Fruit fly (Drosophila melanogaster) whole organism, embryonic: ENCODE measurements around the gene CG43072.
A peak's percentile ranks its signal among the peaks of the same experiment; 100 is the strongest.

Experiments used
- BtbVII ChIP-seq: fragments of 200-800 bp; sonication (Bioruptor generic); optimal IDR thresholded peaks from 3 replicates; lab custom pipeline; 2017; ENCODE audit warnings: missing biosample characterization, mild to moderate bottlenecking, missing genetic modification characterization
- CG10462 ChIP-seq: fragments of 200-800 bp; sonication (Bioruptor generic); optimal IDR thresholded peaks from 2 replicates; lab custom pipeline; 2016; ENCODE audit warnings: missing biosample characterization, missing genetic modification characterization
- CG11456 ChIP-seq: fragments of 200-800 bp; sonication (Bioruptor generic); IDR thresholded peaks from 3 replicates; pipeline ENCODE4 v1.3.6; 2022; ENCODE audit warnings: missing biosample characterization, missing genetic modification characterization
- CG1233 ChIP-seq: fragments of 200-800 bp; sonication (Bioruptor generic); optimal IDR thresholded peaks from 4 replicates; lab custom pipeline; 2018; ENCODE audit warnings: missing biosample characterization, mild to moderate bottlenecking, missing genetic modification characterization
- CG13296 ChIP-seq: fragments of 200-800 bp; sonication (Bioruptor generic); optimal IDR thresholded peaks from 3 replicates; lab custom pipeline; 2018; ENCODE audit warnings: missing biosample characterization, mild to moderate bottlenecking, missing genetic modification characterization
- CG13894 ChIP-seq: fragments of 200-800 bp; sonication (Bioruptor generic); optimal IDR thresholded peaks from 3 replicates; lab custom pipeline; 2018; ENCODE audit warnings: missing biosample characterization, mild to moderate bottlenecking, missing genetic modification characterization, moderate library complexity
- CG14014 ChIP-seq: fragments of 200-800 bp; sonication (Bioruptor generic); IDR thresholded peaks from 2 replicates; pipeline ENCODE4 v1.3.6; 2022; ENCODE audit warnings: missing biosample characterization, missing genetic modification characterization
- CG14667 ChIP-seq: fragments of 200-800 bp; sonication (Bioruptor generic); IDR thresholded peaks from 2 replicates; pipeline ENCODE4 v1.3.6; 2022; ENCODE audit warnings: missing biosample characterization, missing genetic modification characterization
- CG15514 ChIP-seq: fragments of 200-800 bp; sonication (Bioruptor generic); optimal IDR thresholded peaks from 3 replicates; lab custom pipeline; 2017; ENCODE audit warnings: missing biosample characterization, missing genetic modification characterization, mild to moderate bottlenecking, moderate library complexity, missing genetic modification reagents
- CG15601 ChIP-seq: fragments of 200-800 bp; sonication (Bioruptor generic); optimal IDR thresholded peaks from 3 replicates; lab custom pipeline; 2019; ENCODE audit warnings: missing biosample characterization, mild to moderate bottlenecking, missing genetic modification characterization, moderate library complexity
- CG17802 ChIP-seq: fragments of 200-800 bp; sonication (Bioruptor generic); optimal IDR thresholded peaks from 2 replicates; lab custom pipeline; 2018; ENCODE audit warnings: missing biosample characterization, mild to moderate bottlenecking, missing genetic modification characterization, moderate library complexity
- CG18262 ChIP-seq: fragments of 200-800 bp; optimal IDR thresholded peaks from 3 replicates; lab custom pipeline; 2019; ENCODE audit warnings: missing biosample characterization, mild to moderate bottlenecking, missing genetic modification characterization, moderate library complexity
- CG2678 ChIP-seq: fragments of 200-800 bp; sonication (Bioruptor generic); optimal IDR thresholded peaks from 3 replicates; lab custom pipeline; 2019; ENCODE audit warnings: missing biosample characterization, mild to moderate bottlenecking, missing genetic modification characterization, moderate library complexity
- CG3838 ChIP-seq: fragments of 200-800 bp; sonication (Bioruptor generic); optimal IDR thresholded peaks from 3 replicates; lab custom pipeline; 2016; ENCODE audit warnings: missing biosample characterization, missing genetic modification characterization
- CG3847 ChIP-seq: fragments of 200-800 bp; sonication (Bioruptor generic); IDR thresholded peaks from 2 replicates; pipeline ENCODE4 v1.3.6; 2022; ENCODE audit warnings: missing biosample characterization, missing genetic modification characterization
- CG4617 ChIP-seq: fragments of 200-800 bp; sonication (Bioruptor generic); optimal IDR thresholded peaks from 3 replicates; lab custom pipeline; 2016; ENCODE audit warnings: missing biosample characterization, missing genetic modification characterization, borderline replicate concordance
- CG4707 ChIP-seq: fragments of 200-800 bp; sonication (Bioruptor generic); optimal IDR thresholded peaks from 2 replicates; lab custom pipeline; 2018; ENCODE audit warnings: missing biosample characterization, mild to moderate bottlenecking, missing genetic modification characterization, moderate library complexity
- CG7839 ChIP-seq: fragments of 200-800 bp; sonication (Bioruptor generic); optimal IDR thresholded peaks from 3 replicates; lab custom pipeline; 2018; ENCODE audit warnings: missing biosample characterization, mild to moderate bottlenecking, missing genetic modification characterization, moderate library complexity
- CG8089 ChIP-seq: fragments of 200-800 bp; sonication (Bioruptor generic); optimal IDR thresholded peaks from 3 replicates; lab custom pipeline; 2016; ENCODE audit warnings: missing biosample characterization, missing genetic modification characterization
- CG8388 ChIP-seq: fragments of 200-800 bp; sonication (Bioruptor generic); optimal IDR thresholded peaks from 2 replicates; lab custom pipeline; 2019; ENCODE audit warnings: missing biosample characterization, mild to moderate bottlenecking, missing genetic modification characterization, moderate library complexity
- CoRest ChIP-seq: fragments of 200-800 bp; sonication (Bioruptor generic); optimal IDR thresholded peaks from 3 replicates; lab custom pipeline; 2018; ENCODE audit warnings: missing biosample characterization, mild to moderate bottlenecking, missing genetic modification characterization, moderate library complexity
- Dek ChIP-seq: fragments of 200-800 bp; sonication (Bioruptor generic); optimal IDR thresholded peaks from 3 replicates; lab custom pipeline; 2019; ENCODE audit warnings: missing biosample characterization, mild to moderate bottlenecking, missing genetic modification characterization, moderate library complexity
- Doc2 ChIP-seq: fragments of 200-800 bp; sonication (Bioruptor generic); IDR thresholded peaks from 2 replicates; pipeline ENCODE4 v1.3.6; 2022; ENCODE audit warnings: missing biosample characterization, missing genetic modification characterization
- Gug ChIP-seq: fragments of 200-800 bp; sonication (Bioruptor generic); IDR thresholded peaks from 4 replicates; pipeline ENCODE4 v1.3.6; 2022; ENCODE audit warnings: missing biosample characterization, missing genetic modification characterization
- H15 ChIP-seq: fragments of 200-800 bp; sonication (Bioruptor generic); IDR thresholded peaks from 3 replicates; pipeline ENCODE4 v1.3.6; 2022; ENCODE audit warnings: missing biosample characterization, missing genetic modification characterization
- H2.0 ChIP-seq: fragments of 200-800 bp; sonication (Bioruptor generic); IDR thresholded peaks from 2 replicates; pipeline ENCODE4 v1.3.6; 2022; ENCODE audit warnings: missing biosample characterization, missing genetic modification characterization
- Jarid2 ChIP-seq: fragments of 200-800 bp; sonication (Bioruptor generic); optimal IDR thresholded peaks from 3 replicates; lab custom pipeline; 2017; ENCODE audit warnings: mild to moderate bottlenecking, missing biosample characterization, missing genetic modification reagents, missing genetic modification characterization
- MTF-1 ChIP-seq: fragments of 200-800 bp; sonication (Bioruptor generic); optimal IDR thresholded peaks from 2 replicates; lab custom pipeline; 2018; ENCODE audit warnings: missing biosample characterization, mild to moderate bottlenecking, missing genetic modification characterization, borderline replicate concordance
- Mrtf ChIP-seq: fragments of 200-800 bp; sonication (Bioruptor generic); IDR thresholded peaks from 3 replicates; pipeline ENCODE4 v1.3.6; 2022; ENCODE audit warnings: missing biosample characterization, missing genetic modification characterization
- Pdp1 ChIP-seq, 2 experiments: fragments of 200-800 bp; sonication (Bioruptor generic); optimal IDR thresholded peaks; 3 replicates each; lab custom pipeline; 2016; ENCODE audit warnings: missing biosample characterization in 2 of 2, missing genetic modification characterization in 2 of 2, mild to moderate bottlenecking in 1 of 2, moderate library complexity in 1 of 2
- Ravus ChIP-seq: fragments of 200-800 bp; sonication (Bioruptor generic); IDR thresholded peaks from 2 replicates; pipeline ENCODE4 v1.3.6; 2022; ENCODE audit warnings: missing biosample characterization, missing genetic modification characterization
- Tbp ChIP-seq: fragments of >200 bp; optimal IDR thresholded peaks from 2 replicates; lab custom pipeline; 2018; ENCODE audit warnings: missing biosample characterization, missing genetic modification characterization
- Usf ChIP-seq: fragments of 200-800 bp; sonication (Bioruptor generic); optimal IDR thresholded peaks from 2 replicates; lab custom pipeline; 2017; ENCODE audit warnings: missing genotype, missing biosample characterization, missing genetic modification characterization
- Xbp1 ChIP-seq: fragments of 200-800 bp; sonication (Bioruptor generic); optimal IDR thresholded peaks from 3 replicates; lab custom pipeline; 2016; ENCODE audit warnings: missing biosample characterization, mild to moderate bottlenecking, missing genetic modification characterization
- bowl ChIP-seq: fragments of 200-800 bp; sonication (Bioruptor generic); IDR thresholded peaks from 2 replicates; pipeline ENCODE4 v1.3.6; 2022; ENCODE audit warnings: missing biosample characterization, missing genetic modification characterization
- chinmo ChIP-seq: fragments of 200-800 bp; sonication (Bioruptor generic); IDR thresholded peaks from 4 replicates; pipeline ENCODE4 v1.3.6; 2022; ENCODE audit warnings: missing biosample characterization, missing genetic modification characterization; ENCODE audit not compliant: partially characterized antibody
- crp ChIP-seq, 2 experiments: fragments of 200-800 bp; sonication (Bioruptor generic); optimal IDR thresholded peaks; 2 replicates in 1 of 2; 3 replicates in 1 of 2; lab custom pipeline; 2017; ENCODE audit warnings: missing biosample characterization in 2 of 2, missing genetic modification characterization in 2 of 2, mild to moderate bottlenecking in 1 of 2, moderate library complexity in 1 of 2
- dmrt99B ChIP-seq: fragments of 200-800 bp; sonication (Bioruptor generic); optimal IDR thresholded peaks from 2 replicates; lab custom pipeline; 2018; ENCODE audit warnings: missing biosample characterization, mild to moderate bottlenecking, missing genetic modification characterization, moderate library complexity
- dysf ChIP-seq: fragments of 200-800 bp; sonication (Bioruptor generic); IDR thresholded peaks from 3 replicates; pipeline ENCODE4 v1.3.6; 2022; ENCODE audit warnings: missing biosample characterization, missing genetic modification characterization
- emc ChIP-seq: fragments of 200-800 bp; sonication (Bioruptor generic); optimal IDR thresholded peaks from 2 replicates; lab custom pipeline; 2016; ENCODE audit warnings: missing biosample characterization, missing genetic modification characterization
- hkb ChIP-seq, 2 experiments: fragments of 200-800 bp in 1 of 2; fragments of >200 bp in 1 of 2; sonication (Bioruptor generic) in 1 of 2; IDR thresholded peaks in 1 of 2; optimal IDR thresholded peaks in 1 of 2; 2 replicates each; pipeline versions ENCODE4 v1.3.6 to Lab custom; 2017 to 2022; ENCODE audit warnings: missing biosample characterization in 1 of 2, missing genetic modification characterization in 1 of 2
- ind ChIP-seq: fragments of 200-800 bp; sonication (Bioruptor generic); optimal IDR thresholded peaks from 3 replicates; lab custom pipeline; 2016; ENCODE audit warnings: missing biosample characterization, missing genetic modification characterization
- kah ChIP-seq: fragments of 200-800 bp; sonication (Bioruptor generic); optimal IDR thresholded peaks from 2 replicates; lab custom pipeline; 2018; ENCODE audit warnings: missing biosample characterization, mild to moderate bottlenecking, missing genetic modification characterization
- nerfin-2 ChIP-seq: fragments of 200-800 bp; sonication (Bioruptor generic); IDR thresholded peaks from 2 replicates; pipeline ENCODE4 v1.3.6; 2022; ENCODE audit warnings: missing biosample characterization, missing genetic modification characterization; ENCODE audit not compliant: partially characterized antibody
- pnt ChIP-seq: fragments of 200-800 bp; sonication (Bioruptor generic); optimal IDR thresholded peaks from 3 replicates; lab custom pipeline; 2016; ENCODE audit warnings: missing biosample characterization, missing genetic modification characterization
- salm ChIP-seq: fragments of 200-800 bp; sonication (Bioruptor generic); optimal IDR thresholded peaks from 2 replicates; lab custom pipeline; 2018; ENCODE audit warnings: missing biosample characterization, mild to moderate bottlenecking, missing genetic modification characterization
- sens ChIP-seq: fragments of 200-800 bp; sonication (Bioruptor generic); peaks from one replicate; lab custom pipeline; 2016; ENCODE audit warnings: missing biosample characterization, missing genetic modification characterization
- tap ChIP-seq: fragments of 200-800 bp; optimal IDR thresholded peaks from 3 replicates; lab custom pipeline; 2019; ENCODE audit warnings: missing biosample characterization, mild to moderate bottlenecking, missing genetic modification characterization, moderate library complexity
- z ChIP-seq: fragments of 200-800 bp; sonication (Bioruptor generic); IDR thresholded peaks from 3 replicates; pipeline ENCODE4 v1.3.6; 2022; ENCODE audit warnings: missing biosample characterization, missing genetic modification characterization
- zen2 ChIP-seq: fragments of 200-800 bp; sonication (Bioruptor generic); IDR thresholded peaks from 3 replicates; pipeline ENCODE4 v1.3.6; 2022; ENCODE audit warnings: missing biosample characterization, missing genetic modification characterization; ENCODE audit not compliant: partially characterized antibody

CG43072 gene

dm6 chr3L:21055839-21056238 lies 9.8 kb upstream of the CG43072 start (continued):
- no peak for TF ChIP-seq hkb (optimal IDR thresholded peaks at IDR 0.05; lab: Kevin White, UChicago)
- 0 out of 2 replicates have a peak, but pooled peaks have one; percentile 37 for TF ChIP-seq hkb (GFP tag; IDR thresholded peaks at IDR 0.05; lab: Robert Waterston, UW)
- no peak for TF ChIP-seq Xbp1 (GFP tag; lab: Kevin White, UChicago)
- no peak for TF ChIP-seq z
- no peak for TF ChIP-seq ind (GFP tag; lab: Kevin White, UChicago)
- no peak for TF ChIP-seq CG4617 (GFP tag; lab: Kevin White, UChicago)
- TF ChIP-seq H2.0 (GFP tag; lab: Robert Waterston, UW), result peak; percentile 21; the same call in 1 of the 2 replicates
- no peak for TF ChIP-seq CG7839
- peak in 1 of 2 experiments; percentile 81 for TF ChIP-seq Pdp1 (GFP tag; optimal IDR thresholded peaks at IDR 0.05; lab: Kevin White, UChicago)
- TF ChIP-seq pnt (GFP tag; lab: Kevin White, UChicago), result no peak
- TF ChIP-seq dysf (GFP tag; lab: Robert Waterston, UW), result no peak
- TF ChIP-seq CG8388 (GFP tag; lab: Kevin White, UChicago), result no peak
- TF ChIP-seq Gug (GFP tag; lab: Robert Waterston, UW), result no peak
- TF ChIP-seq Mrtf (GFP tag; lab: Robert Waterston, UW), result no peak
- peak; percentile 71 for TF ChIP-seq CG13894 (tag; lab: Kevin White, UChicago)
- no peak for TF ChIP-seq CoRest (tag; lab: Kevin White, UChicago)
- TF ChIP-seq CG4707 (GFP tag; lab: Kevin White, UChicago), result peak; percentile 29
- TF ChIP-seq BtbVII (GFP tag; lab: Kevin White, UChicago), result no peak
- TF ChIP-seq MTF-1 (GFP tag; lab: Kevin White, UChicago), result peak; percentile 40
- TF ChIP-seq tap, result no peak
- TF ChIP-seq Jarid2 (GFP tag; lab: Kevin White, UChicago), result no peak
- TF ChIP-seq salm, result peak; percentile 7
- peak; percentile 25 for TF ChIP-seq dmrt99B (tag; lab: Kevin White, UChicago)
- no peak for TF ChIP-seq crp (GFP tag; optimal IDR thresholded peaks at IDR 0.05; lab: Kevin White, UChicago)
- peak; percentile 24 for TF ChIP-seq CG15514 (GFP tag; lab: Kevin White, UChicago)
- TF ChIP-seq CG13296 (GFP tag; lab: Kevin White, UChicago), result peak; percentile 14
- TF ChIP-seq H15 (GFP tag; lab: Robert Waterston, UW), result no peak
- TF ChIP-seq Dek (tag; lab: Kevin White, UChicago), result no peak
- TF ChIP-seq sens (GFP tag; lab: Kevin White, UChicago), result no peak
- no peak for TF ChIP-seq CG10462
- peak; percentile 93 for TF ChIP-seq chinmo
- no peak for TF ChIP-seq nerfin-2 (GFP tag; lab: Robert Waterston, UW)
- TF ChIP-seq CG17802 (tag; lab: Kevin White, UChicago), result no peak
- no peak for TF ChIP-seq CG15601
- no peak for TF ChIP-seq Ravus (GFP tag; lab: Robert Waterston, UW)
- no peak for TF ChIP-seq bowl (GFP tag; lab: Robert Waterston, UW)
- no peak for TF ChIP-seq kah
- no peak for TF ChIP-seq CG2678 (tag; lab: Kevin White, UChicago)
- no peak for TF ChIP-seq CG3838 (GFP tag; lab: Kevin White, UChicago)
- TF ChIP-seq CG3847, result no peak
- TF ChIP-seq CG1233 (GFP tag; lab: Kevin White, UChicago), result no peak
- no peak for TF ChIP-seq CG8089 (GFP tag; lab: Kevin White, UChicago)
- TF ChIP-seq CG14667, result no peak
- TF ChIP-seq emc, result no peak
- no peak for TF ChIP-seq Tbp (GFP tag; lab: Kevin White, UChicago)
- no peak for TF ChIP-seq zen2 (GFP tag; lab: Robert Waterston, UW)
- TF ChIP-seq Doc2 (GFP tag; lab: Robert Waterston, UW), result no peak
- TF ChIP-seq Usf (GFP tag; lab: Kevin White, UChicago), result no peak
- TF ChIP-seq CG18262 (tag; lab: Kevin White, UChicago), result no peak
- TF ChIP-seq CG11456, result peak; percentile 65; the same call in 2 of the 3 replicates
- TF ChIP-seq CG14014 (GFP tag; lab: Robert Waterston, UW), result peak; percentile 11; the same call in 1 of the 2 replicates
